ENCODE assay signal across 3 fruit fly cellular contexts in the genomic region with DNA sequence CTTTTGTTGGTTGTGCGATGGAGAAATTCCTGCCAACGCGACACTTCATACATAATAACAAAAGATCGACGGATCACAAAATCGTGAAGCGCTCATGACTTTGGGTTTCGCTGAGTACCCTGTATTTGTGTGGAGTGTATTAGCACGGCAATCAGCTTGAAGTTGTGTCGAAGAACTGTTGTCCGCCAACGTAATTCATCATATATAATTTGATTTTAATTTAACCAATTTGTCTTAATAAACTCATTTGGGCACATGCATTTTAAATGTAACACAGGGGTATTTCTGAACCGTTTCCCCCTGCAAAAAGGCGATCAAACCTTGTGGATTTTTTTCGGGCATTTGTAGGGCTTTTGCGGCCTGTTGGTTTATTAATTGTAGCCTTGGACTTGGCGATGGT.
A peak's percentile ranks its signal among the peaks of the same experiment; 100 is the strongest.
TF ChIP-seq lines count a peak whose summit lies in the region.

No protein-coding gene starts in this region.

TF ChIP-seq in whole organism, embryonic, 481 proteins besides CTCF, POLR2A, EP300 and RAD21 (continued from another document and continues in another):
- TF ChIP-seq nmo (GFP tag; optimal IDR thresholded peaks at IDR 0.05; lab: Kevin White, UChicago) (peak; percentile 21), Mrtf (GFP tag; IDR thresholded peaks at IDR 0.05; lab: Robert Waterston, UW) (0 out of 3 replicates have a peak, but pooled peaks have one; percentile 9), Ssrp (tag; optimal IDR thresholded peaks at IDR 0.05; lab: Kevin White, UChicago) (peak; percentile 15), Xrp1 (GFP tag; IDR thresholded peaks at IDR 0.05; lab: Robert Waterston, UW) (peak; percentile 65), Nf-YA (GFP tag; IDR thresholded peaks at IDR 0.05; lab: Robert Waterston, UW) (no peak), H2.0 (GFP tag; IDR thresholded peaks at IDR 0.05; lab: Robert Waterston, UW) (peak; percentile 19; the same call in 1 of the 2 replicates), CG13894 (tag; optimal IDR thresholded peaks at IDR 0.05; lab: Kevin White, UChicago) (no peak), row (GFP tag; IDR thresholded peaks at IDR 0.05; lab: Robert Waterston, UW) (peak; percentile 61), CG2712 (tag; optimal IDR thresholded peaks at IDR 0.05; lab: Kevin White, UChicago) (peak; percentile 28), E2f2 (GFP tag; IDR thresholded peaks at IDR 0.05; lab: Robert Waterston, UW) (0 out of 2 replicates have a peak, but pooled peaks have one; percentile 22), CG7928 (GFP tag; optimal IDR thresholded peaks at IDR 0.05; lab: Kevin White, UChicago) (no peak), pros (GFP tag; optimal IDR thresholded peaks at IDR 0.05; lab: Kevin White, UChicago) (no peak), CG9727 (GFP tag; optimal IDR thresholded peaks at IDR 0.05; lab: Kevin White, UChicago) (peak; percentile 17), sisA (GFP tag; IDR thresholded peaks at IDR 0.05; lab: Robert Waterston, UW) (no peak), ems (GFP tag; optimal IDR thresholded peaks at IDR 0.05; lab: Kevin White, UChicago) (no peak), chif (GFP tag; optimal IDR thresholded peaks at IDR 0.05; lab: Kevin White, UChicago) (peak in 1 of 2 experiments; percentile 40), ci (GFP tag; IDR thresholded peaks at IDR 0.05; lab: Robert Waterston, UW) (peak; percentile 60; the same call in 1 of the 3 replicates), phol (tag; optimal IDR thresholded peaks at IDR 0.05; lab: Kevin White, UChicago) (peak; percentile 32), lbe (GFP tag; optimal IDR thresholded peaks at IDR 0.05; lab: Kevin White, UChicago) (peak; percentile 60), esg (GFP tag; conservative IDR thresholded peaks at IDR 0.05; lab: Robert Waterston, UW) (peak; percentile 35), Xbp1 (GFP tag; optimal IDR thresholded peaks at IDR 0.05; lab: Kevin White, UChicago) (peak; percentile 20), CG1603 (tag; optimal IDR thresholded peaks at IDR 0.05; lab: Kevin White, UChicago) (peak; percentile 56), tin (GFP tag; optimal IDR thresholded peaks at IDR 0.05; lab: Kevin White, UChicago) (peak; percentile 20), CG31441 (GFP tag; IDR thresholded peaks at IDR 0.05; lab: Robert Waterston, UW) (0 out of 2 replicates have a peak, but pooled peaks have one; percentile 19), Med (GFP tag; lab: Kevin White, UChicago) (peak; percentile 65), Stat92E (GFP tag; optimal IDR thresholded peaks at IDR 0.05; lab: Kevin White, UChicago) (no peak), D19B (GFP tag; optimal IDR thresholded peaks at IDR 0.05; lab: Kevin White, UChicago) (peak; percentile 38), prd (optimal IDR thresholded peaks at IDR 0.05; lab: Kevin White, UChicago) (no peak), prd (GFP tag; IDR thresholded peaks at IDR 0.05; lab: Robert Waterston, UW) (peak; percentile 68), Optix (GFP tag; IDR thresholded peaks at IDR 0.05; lab: Robert Waterston, UW) (no peak; the same call in 2 of the 3 replicates), grn (GFP tag; optimal IDR thresholded peaks at IDR 0.05; lab: Kevin White, UChicago) (no peak), so (GFP tag; IDR thresholded peaks at IDR 0.05; lab: Robert Waterston, UW) (0 out of 3 replicates have a peak, but pooled peaks have one; percentile 27), fd96Cb (tag; optimal IDR thresholded peaks at IDR 0.05; lab: Kevin White, UChicago) (peak; percentile 4), gfzf (GFP tag; optimal IDR thresholded peaks at IDR 0.05; lab: Kevin White, UChicago) (no peak), Sin3A (optimal IDR thresholded peaks at IDR 0.05; lab: Kevin White, UChicago) (no peak), CG17186 (GFP tag; optimal IDR thresholded peaks at IDR 0.05; lab: Kevin White, UChicago) (no peak), Ptx1 (GFP tag; IDR thresholded peaks at IDR 0.05; lab: Robert Waterston, UW) (peak; percentile 56), CG18262 (tag; optimal IDR thresholded peaks at IDR 0.05; lab: Kevin White, UChicago) (peak; percentile 13), bcd (GFP tag; optimal IDR thresholded peaks at IDR 0.05; lab: Kevin White, UChicago) (peak; percentile 7), Sox102F (GFP tag; optimal IDR thresholded peaks at IDR 0.05; lab: Kevin White, UChicago) (peak; percentile 48), slbo (GFP tag; IDR thresholded peaks at IDR 0.05; lab: Robert Waterston, UW) (peak; percentile 48)

TF ChIP-seq in whole organism, prepupa, 60 proteins besides CTCF, POLR2A, EP300 and RAD21 (continued from another document):
- TF ChIP-seq CG11902 (GFP tag; optimal IDR thresholded peaks at IDR 0.05; lab: Kevin White, UChicago) (peak; percentile 56), spab (GFP tag; optimal IDR thresholded peaks at IDR 0.05; lab: Kevin White, UChicago) (no peak), CG8319 (GFP tag; optimal IDR thresholded peaks at IDR 0.05; lab: Kevin White, UChicago) (peak; percentile 24), ss (GFP tag; optimal IDR thresholded peaks at IDR 0.05; lab: Kevin White, UChicago) (no peak), achi (GFP tag; optimal IDR thresholded peaks at IDR 0.05; lab: Kevin White, UChicago) (peak; percentile 43), CG6854 (GFP tag; optimal IDR thresholded peaks at IDR 0.05; lab: Kevin White, UChicago) (peak; percentile 8), CG16779 (tag; optimal IDR thresholded peaks at IDR 0.05; lab: Kevin White, UChicago) (no peak), lz (GFP tag; optimal IDR thresholded peaks at IDR 0.05; lab: Kevin White, UChicago) (peak; percentile 81), Hr4 (GFP tag; optimal IDR thresholded peaks at IDR 0.05; lab: Kevin White, UChicago) (no peak), CG9139 (GFP tag; optimal IDR thresholded peaks at IDR 0.05; lab: Kevin White, UChicago) (no peak), CG32006 (GFP tag; optimal IDR thresholded peaks at IDR 0.05; lab: Kevin White, UChicago) (no peak), CG6163 (GFP tag; IDR thresholded peaks at IDR 0.05; lab: Robert Waterston, UW) (peak; percentile 57; the same call in 2 of the 3 replicates), CG11294 (GFP tag; IDR thresholded peaks at IDR 0.05; lab: Robert Waterston, UW) (no peak), pdm3 (GFP tag; optimal IDR thresholded peaks at IDR 0.05; lab: Kevin White, UChicago) (peak; percentile 62), Smox (GFP tag; optimal IDR thresholded peaks at IDR 0.05; lab: Kevin White, UChicago) (peak; percentile 79), fd85E (GFP tag; optimal IDR thresholded peaks at IDR 0.05; lab: Kevin White, UChicago) (no peak), CG3032 (tag; optimal IDR thresholded peaks at IDR 0.05; lab: Kevin White, UChicago) (no peak), net (GFP tag; optimal IDR thresholded peaks at IDR 0.05; lab: Kevin White, UChicago) (no peak), CG6276 (GFP tag; optimal IDR thresholded peaks at IDR 0.05; lab: Kevin White, UChicago) (no peak), Lpt (GFP tag; optimal IDR thresholded peaks at IDR 0.05; lab: Kevin White, UChicago) (no peak), Eip75B (GFP tag; optimal IDR thresholded peaks at IDR 0.05; lab: Kevin White, UChicago) (peak; percentile 27), Met (GFP tag; optimal IDR thresholded peaks at IDR 0.05; lab: Kevin White, UChicago) (peak; percentile 85), Eip78C (GFP tag; lab: Kevin White, UChicago) (peak; percentile 77), CG10669 (GFP tag; optimal IDR thresholded peaks at IDR 0.05; lab: Kevin White, UChicago) (no peak), fd59A (GFP tag; optimal IDR thresholded peaks at IDR 0.05; lab: Kevin White, UChicago) (no peak), CG34406 (GFP tag; optimal IDR thresholded peaks at IDR 0.05; lab: Kevin White, UChicago) (peak; percentile 59), CG7368 (GFP tag; optimal IDR thresholded peaks at IDR 0.05; lab: Kevin White, UChicago) (no peak), salr (GFP tag; optimal IDR thresholded peaks at IDR 0.05; lab: Kevin White, UChicago) (no peak), cyc (GFP tag; optimal IDR thresholded peaks at IDR 0.05; lab: Kevin White, UChicago) (peak; percentile 83), CG8632 (GFP tag; optimal IDR thresholded peaks at IDR 0.05; lab: Kevin White, UChicago) (peak; percentile 44), Sox15 (GFP tag; optimal IDR thresholded peaks at IDR 0.05; lab: Kevin White, UChicago) (peak; percentile 49), topi (GFP tag; optimal IDR thresholded peaks at IDR 0.05; lab: Kevin White, UChicago) (peak; percentile 75), CG6792 (GFP tag; optimal IDR thresholded peaks at IDR 0.05; lab: Kevin White, UChicago) (peak; percentile 46)

TF ChIP-seq in whole organism, wandering third instar larva, 38 proteins besides CTCF, POLR2A, EP300 and RAD21 (continued from another document):
- TF ChIP-seq dsf (GFP tag; optimal IDR thresholded peaks at IDR 0.05; lab: Kevin White, UChicago; ENCODE audit: borderline replicate concordance) (no peak), Rel (GFP tag; optimal IDR thresholded peaks at IDR 0.05; lab: Kevin White, UChicago) (no peak), Rel (tag; optimal IDR thresholded peaks at IDR 0.05; lab: Kevin White, UChicago) (no peak), Vsx2 (GFP tag; optimal IDR thresholded peaks at IDR 0.05; lab: Kevin White, UChicago; ENCODE audit: partially characterized antibody) (no peak), Mio (GFP tag; optimal IDR thresholded peaks at IDR 0.05; lab: Kevin White, UChicago) (no peak)
